Worm (Caenorhabditis elegans): Measurements from ENCODE around the gene Y110A2AL.10.

- TF ChIP-seq dao-5 (tag; optimal IDR thresholded peaks at IDR 0.05) (no peak), him-1 (tag; optimal IDR thresholded peaks at IDR 0.05) (no peak)
These were observed 4.0 kb downstream of the Y110A2AL.10 start, which contains the start of gene Y110A2AL.2 for ce11 chrII:2867701-2868100.

Data from whole organism, L4/young adult.